Fruit fly (Drosophila melanogaster) whole organism, embryonic: Measurements from ENCODE around the gene ohgt.

Experiments used
- Ada2b ChIP-seq: fragments of 200-800 bp; sonication (Bioruptor generic); IDR thresholded peaks from 2 replicates; pipeline ENCODE4 v1.3.6; 2022; ENCODE audit warnings: missing biosample characterization, missing genetic modification characterization
- Atf-2 ChIP-seq: fragments of 200-800 bp; sonication (Bioruptor generic); optimal IDR thresholded peaks from 2 replicates; lab custom pipeline; 2016; ENCODE audit warnings: missing biosample characterization, missing genetic modification characterization
- Awh ChIP-seq: fragments of 200-800 bp; sonication (Bioruptor generic); IDR thresholded peaks from 2 replicates; pipeline ENCODE4, ENCODE4 v1.3.6; 2022; ENCODE audit warnings: missing biosample characterization, missing genetic modification characterization
- CG10209 ChIP-seq: fragments of 200-800 bp; sonication (Bioruptor generic); optimal IDR thresholded peaks from 3 replicates; lab custom pipeline; 2017; ENCODE audit warnings: missing biosample characterization, mild to moderate bottlenecking, missing genetic modification characterization, missing genetic modification reagents
- CG11695 ChIP-seq: fragments of 200-800 bp; sonication (Bioruptor generic); IDR thresholded peaks from 3 replicates; pipeline ENCODE4 v1.3.6; 2022; ENCODE audit warnings: missing biosample characterization, missing genetic modification characterization
- CG12299 ChIP-seq: fragments of 200-800 bp; sonication (Bioruptor generic); optimal IDR thresholded peaks from 2 replicates; lab custom pipeline; 2018; ENCODE audit warnings: missing biosample characterization, mild to moderate bottlenecking, missing genetic modification characterization
- CG13287 ChIP-seq: fragments of 200-800 bp; sonication (Bioruptor generic); IDR thresholded peaks from 2 replicates; pipeline ENCODE4 v1.3.6; 2022; ENCODE audit warnings: missing biosample characterization, missing genetic modification characterization; ENCODE audit not compliant: partially characterized antibody
- CG14014 ChIP-seq: fragments of 200-800 bp; sonication (Bioruptor generic); IDR thresholded peaks from 2 replicates; pipeline ENCODE4 v1.3.6; 2022; ENCODE audit warnings: missing biosample characterization, missing genetic modification characterization
- CG17361 ChIP-seq: fragments of 200-800 bp; sonication (Bioruptor generic); IDR thresholded peaks from 3 replicates; pipeline ENCODE4 v1.3.6; 2022; ENCODE audit warnings: missing biosample characterization, missing genetic modification characterization
- CG17829 ChIP-seq: fragments of 200-800 bp; optimal IDR thresholded peaks from 2 replicates; lab custom pipeline; 2019; ENCODE audit warnings: missing biosample characterization, mild to moderate bottlenecking, missing genetic modification characterization, moderate library complexity
- CG1792 ChIP-seq: fragments of 200-800 bp; sonication (Bioruptor generic); optimal IDR thresholded peaks from 2 replicates; lab custom pipeline; 2016; ENCODE audit warnings: missing biosample characterization, missing genetic modification characterization
- CG1832 ChIP-seq: fragments of 200-800 bp; sonication (Bioruptor generic); optimal IDR thresholded peaks from 2 replicates; lab custom pipeline; 2017; ENCODE audit warnings: missing biosample characterization, mild to moderate bottlenecking, missing genetic modification characterization, inconsistent platforms
- CG18599 ChIP-seq: fragments of 200-800 bp; sonication (Bioruptor generic); optimal IDR thresholded peaks from 3 replicates; lab custom pipeline; 2017; ENCODE audit warnings: missing biosample characterization, missing genetic modification characterization, mild to moderate bottlenecking, moderate library complexity, missing genetic modification reagents
- CG2875 ChIP-seq: fragments of 200-800 bp; sonication (Bioruptor generic); optimal IDR thresholded peaks from 2 replicates; lab custom pipeline; 2017; ENCODE audit warnings: missing biosample characterization, mild to moderate bottlenecking, missing genetic modification characterization, missing genetic modification reagents
- CG31224 ChIP-seq: fragments of 200-800 bp; sonication (Bioruptor generic); IDR thresholded peaks from 2 replicates; pipeline ENCODE4 v1.3.6; 2022; ENCODE audit warnings: missing biosample characterization, missing genetic modification characterization
- CG3163 ChIP-seq: fragments of 200-800 bp; sonication (Bioruptor generic); optimal IDR thresholded peaks from 3 replicates; lab custom pipeline; 2016; ENCODE audit warnings: missing biosample characterization, missing genetic modification characterization
- CG3407 ChIP-seq: fragments of 200-800 bp; sonication (Bioruptor generic); optimal IDR thresholded peaks from 2 replicates; lab custom pipeline; 2018; ENCODE audit warnings: missing biosample characterization, mild to moderate bottlenecking, missing genetic modification characterization
- CG34224 ChIP-seq: fragments of 200-800 bp; sonication (Bioruptor generic); IDR thresholded peaks from 3 replicates; pipeline ENCODE4 v1.3.6; 2022; ENCODE audit warnings: missing biosample characterization, missing genetic modification characterization; ENCODE audit not compliant: partially characterized antibody
- CG42726 ChIP-seq: fragments of 200-800 bp; sonication (Bioruptor generic); IDR thresholded peaks from 2 replicates; pipeline ENCODE4 v1.3.6; 2022; ENCODE audit warnings: missing biosample characterization, missing genetic modification characterization; ENCODE audit not compliant: partially characterized antibody
- CG8478 ChIP-seq: fragments of >200 bp; optimal IDR thresholded peaks from 2 replicates; lab custom pipeline; 2018
- Doc2 ChIP-seq: fragments of 200-800 bp; sonication (Bioruptor generic); IDR thresholded peaks from 2 replicates; pipeline ENCODE4 v1.3.6; 2022; ENCODE audit warnings: missing biosample characterization, missing genetic modification characterization
- Doc3 ChIP-seq: fragments of 200-800 bp; sonication (Bioruptor generic); IDR thresholded peaks from 3 replicates; pipeline ENCODE4 v1.3.6; 2022; ENCODE audit warnings: missing biosample characterization, missing genetic modification characterization; ENCODE audit not compliant: partially characterized antibody
- Drgx ChIP-seq: fragments of 200-800 bp; sonication (Bioruptor generic); IDR thresholded peaks from 2 replicates; pipeline ENCODE4 v1.3.6; 2022; ENCODE audit warnings: missing biosample characterization, missing genetic modification characterization
- HLH54F ChIP-seq: fragments of 200-800 bp; sonication (Bioruptor generic); optimal IDR thresholded peaks from 3 replicates; lab custom pipeline; 2016; ENCODE audit warnings: missing biosample characterization, missing genetic modification characterization
- Jarid2 ChIP-seq: fragments of 200-800 bp; sonication (Bioruptor generic); optimal IDR thresholded peaks from 3 replicates; lab custom pipeline; 2017; ENCODE audit warnings: mild to moderate bottlenecking, missing biosample characterization, missing genetic modification reagents, missing genetic modification characterization
- Mrtf ChIP-seq: fragments of 200-800 bp; sonication (Bioruptor generic); IDR thresholded peaks from 3 replicates; pipeline ENCODE4 v1.3.6; 2022; ENCODE audit warnings: missing biosample characterization, missing genetic modification characterization
- Opbp ChIP-seq: fragments of 200-800 bp; sonication (Bioruptor generic); IDR thresholded peaks from 3 replicates; pipeline ENCODE4 v1.3.6; 2022; ENCODE audit warnings: missing biosample characterization, missing genetic modification characterization; ENCODE audit not compliant: partially characterized antibody
- Optix ChIP-seq: fragments of 200-800 bp; sonication (Bioruptor generic); IDR thresholded peaks from 3 replicates; pipeline ENCODE4 v1.3.6; 2022; ENCODE audit warnings: missing biosample characterization, missing genetic modification characterization
- Pdp1 ChIP-seq, 2 experiments: fragments of 200-800 bp; sonication (Bioruptor generic); optimal IDR thresholded peaks; 3 replicates each; lab custom pipeline; 2016; ENCODE audit warnings: missing biosample characterization in 2 of 2, missing genetic modification characterization in 2 of 2, mild to moderate bottlenecking in 1 of 2, moderate library complexity in 1 of 2
- Stat92E ChIP-seq, 3 experiments: fragments of >200 bp in 2 of 3; fragments of 200-800 bp in 1 of 3; sonication (Bioruptor generic) in 1 of 3; optimal IDR thresholded peaks; 2 replicates each; lab custom pipeline; 2017 to 2019; ENCODE audit warnings: missing biosample characterization in 3 of 3, missing genetic modification characterization in 3 of 3, mild to moderate bottlenecking in 1 of 3, moderate library complexity in 1 of 3
- TFAM ChIP-seq: fragments of 200-800 bp; sonication (Bioruptor generic); optimal IDR thresholded peaks from 2 replicates; lab custom pipeline; 2017; ENCODE audit warnings: missing biosample characterization, missing genetic modification characterization, inconsistent platforms
- Xbp1 ChIP-seq: fragments of 200-800 bp; sonication (Bioruptor generic); optimal IDR thresholded peaks from 3 replicates; lab custom pipeline; 2016; ENCODE audit warnings: missing biosample characterization, mild to moderate bottlenecking, missing genetic modification characterization
- ase ChIP-seq: fragments of 200-800 bp; sonication (Bioruptor generic); IDR thresholded peaks from 3 replicates; pipeline ENCODE4 v1.3.6; 2022; ENCODE audit warnings: missing biosample characterization, missing genetic modification characterization
- cwo ChIP-seq: fragments of 200-800 bp; sonication (Bioruptor generic); optimal IDR thresholded peaks from 3 replicates; lab custom pipeline; 2017; ENCODE audit warnings: missing biosample characterization, missing genetic modification characterization, mild to moderate bottlenecking, moderate library complexity, missing genetic modification reagents
- disco-r ChIP-seq: fragments of 200-800 bp; sonication (Bioruptor generic); optimal IDR thresholded peaks from 2 replicates; lab custom pipeline; 2016; ENCODE audit warnings: missing biosample characterization, missing genetic modification characterization
- en ChIP-seq: fragments of 200-800 bp; sonication (Bioruptor generic); optimal IDR thresholded peaks from 2 replicates; lab custom pipeline; 2016; ENCODE audit warnings: missing biosample characterization, missing genetic modification characterization
- eyg ChIP-seq: fragments of 200-800 bp; sonication (Bioruptor generic); optimal IDR thresholded peaks from 3 replicates; lab custom pipeline; 2016; ENCODE audit warnings: missing biosample characterization, missing genetic modification characterization
- ftz-f1 ChIP-seq: fragments of 200-800 bp; sonication (Bioruptor generic); optimal IDR thresholded peaks from 2 replicates; lab custom pipeline; 2016; ENCODE audit warnings: missing biosample characterization, missing genetic modification characterization
- gsb ChIP-seq: fragments of 200-800 bp; sonication (Bioruptor generic); IDR thresholded peaks from 2 replicates; pipeline ENCODE4 v1.3.6; 2022; ENCODE audit warnings: missing biosample characterization, missing genetic modification characterization
- gsb-n ChIP-seq: fragments of 200-800 bp; sonication (Bioruptor generic); optimal IDR thresholded peaks from 3 replicates; lab custom pipeline; 2018; ENCODE audit warnings: missing biosample characterization, mild to moderate bottlenecking, missing genetic modification characterization
- lmd ChIP-seq: fragments of 200-800 bp; sonication (Bioruptor generic); IDR thresholded peaks from 2 replicates; pipeline ENCODE4 v1.3.6; 2022; ENCODE audit warnings: missing biosample characterization, missing genetic modification characterization
- nerfin-1 ChIP-seq: fragments of 200-800 bp; sonication (Bioruptor generic); optimal IDR thresholded peaks from 3 replicates; lab custom pipeline; 2019; ENCODE audit warnings: missing biosample characterization, mild to moderate bottlenecking, missing genetic modification characterization, moderate library complexity
- pzg ChIP-seq: fragments of 200-800 bp; sonication (Bioruptor generic); optimal IDR thresholded peaks from 3 replicates; lab custom pipeline; 2018; ENCODE audit warnings: missing biosample characterization, mild to moderate bottlenecking, missing genetic modification characterization, moderate library complexity
- schlank ChIP-seq: fragments of 200-800 bp; sonication (Bioruptor generic); optimal IDR thresholded peaks from 2 replicates; lab custom pipeline; 2018; ENCODE audit warnings: missing biosample characterization, mild to moderate bottlenecking, missing genetic modification characterization
- scrt ChIP-seq: fragments of 200-800 bp; sonication (Bioruptor generic); optimal IDR thresholded peaks from 2 replicates; lab custom pipeline; 2018; ENCODE audit warnings: missing biosample characterization, mild to moderate bottlenecking, missing genetic modification characterization, moderate library complexity
- sens ChIP-seq: fragments of 200-800 bp; sonication (Bioruptor generic); peaks from one replicate; lab custom pipeline; 2016; ENCODE audit warnings: missing biosample characterization, missing genetic modification characterization
- slbo ChIP-seq: fragments of 200-800 bp; sonication (Bioruptor generic); IDR thresholded peaks from 2 replicates; pipeline ENCODE4 v1.3.6; 2022; ENCODE audit warnings: missing biosample characterization, missing genetic modification characterization
- ssp ChIP-seq: fragments of 200-800 bp; sonication (Bioruptor generic); IDR thresholded peaks from 2 replicates; pipeline ENCODE4 v1.3.6; 2022; ENCODE audit warnings: missing biosample characterization, missing genetic modification characterization
- zen ChIP-seq: fragments of 200-800 bp; sonication (Bioruptor generic); optimal IDR thresholded peaks from 3 replicates; lab custom pipeline; 2018; ENCODE audit warnings: missing biosample characterization, mild to moderate bottlenecking, missing genetic modification characterization, moderate library complexity

ohgt gene

DNA sequence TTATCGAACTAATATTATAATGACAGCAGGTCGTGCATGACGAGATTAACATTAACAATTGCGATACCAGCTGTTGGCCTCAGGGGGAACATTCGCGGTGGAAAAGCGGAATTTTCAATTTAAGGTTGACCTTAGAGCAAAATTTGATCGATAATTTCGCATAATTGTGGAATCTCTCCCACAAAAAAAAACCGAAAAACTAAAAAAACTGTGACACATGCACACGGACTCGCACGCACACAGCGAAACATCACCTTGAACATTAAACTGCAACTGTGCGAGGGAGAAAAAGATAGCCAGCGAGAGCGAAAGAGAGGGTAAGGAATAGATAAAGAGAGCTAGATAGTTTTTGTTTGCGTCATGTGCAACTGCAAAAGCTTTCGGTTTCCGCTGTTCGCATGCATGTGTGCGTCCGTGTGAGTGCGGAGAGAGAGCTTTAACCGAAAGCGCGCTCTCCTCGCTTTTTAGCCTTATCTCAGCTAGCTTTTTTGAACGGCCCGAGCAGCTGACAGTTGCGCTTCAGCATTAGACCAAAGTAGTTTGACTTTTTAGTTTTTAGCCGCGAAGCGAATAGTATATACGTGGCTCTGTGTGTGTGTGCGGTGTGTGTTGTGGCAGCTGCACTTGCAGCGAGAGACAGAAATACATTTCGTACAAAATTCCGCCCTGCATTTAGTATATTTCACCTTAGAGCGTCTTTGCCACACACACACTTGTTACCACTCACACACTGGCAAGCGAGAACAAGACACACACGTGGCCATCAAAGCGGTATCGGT lies 44.4 kb downstream of the ohgt start (continued):
- no peak for TF ChIP-seq HLH54F (GFP tag; lab: Kevin White, UChicago)
- peak; percentile 42; the same call in 1 of the 2 replicates for TF ChIP-seq CG14014
- TF ChIP-seq CG13287 (GFP tag; lab: Robert Waterston, UW): peak; percentile 44
- TF ChIP-seq Jarid2 (GFP tag; lab: Kevin White, UChicago): peak; percentile 88
- no peak for TF ChIP-seq Ada2b
- TF ChIP-seq Doc2 (GFP tag; lab: Robert Waterston, UW): no peak
- peak; percentile 27 for TF ChIP-seq Xbp1 (GFP tag; lab: Kevin White, UChicago)
- TF ChIP-seq ase: 0 out of 3 replicates have a peak, but pooled peaks have one; percentile 28
- no peak for TF ChIP-seq lmd (GFP tag; lab: Robert Waterston, UW)
- no peak for TF ChIP-seq CG10209 (GFP tag; lab: Kevin White, UChicago)
- no peak for TF ChIP-seq Atf-2 (GFP tag; lab: Kevin White, UChicago)
- no peak for TF ChIP-seq CG2875 (GFP tag; lab: Kevin White, UChicago)
- peak; percentile 9 for TF ChIP-seq CG3163 (GFP tag; lab: Kevin White, UChicago)
- no peak for TF ChIP-seq schlank
- peak; percentile 29; the same call in 1 of the 3 replicates for TF ChIP-seq Opbp (GFP tag; lab: Robert Waterston, UW)
- no peak for TF ChIP-seq Doc3 (GFP tag; lab: Robert Waterston, UW)
- TF ChIP-seq Awh (GFP tag; lab: Robert Waterston, UW): no peak
- TF ChIP-seq gsb-n (tag; lab: Kevin White, UChicago): no peak
- TF ChIP-seq CG11695: peak; percentile 27; the same call in 1 of the 3 replicates
- no peak for TF ChIP-seq CG12299
- 0 out of 2 replicates have a peak, but pooled peaks have one; percentile 11 for TF ChIP-seq slbo (GFP tag; lab: Robert Waterston, UW)
- TF ChIP-seq ssp (GFP tag; lab: Robert Waterston, UW): no peak
- no peak for TF ChIP-seq gsb (GFP tag; lab: Robert Waterston, UW)
- TF ChIP-seq CG8478 (lab: Kevin White, UChicago): peak; percentile 7
- no peak for TF ChIP-seq pzg (GFP tag; lab: Kevin White, UChicago)
- peak; percentile 27; the same call in 1 of the 3 replicates for TF ChIP-seq CG34224 (GFP tag; lab: Robert Waterston, UW)
- no peak for TF ChIP-seq Optix (GFP tag; lab: Robert Waterston, UW)
- no peak for TF ChIP-seq Stat92E (GFP tag; optimal IDR thresholded peaks at IDR 0.05; lab: Kevin White, UChicago)
- TF ChIP-seq CG1792 (GFP tag; lab: Kevin White, UChicago): no peak
- TF ChIP-seq cwo (GFP tag; lab: Kevin White, UChicago): peak; percentile 57
- TF ChIP-seq nerfin-1 (tag; lab: Kevin White, UChicago): no peak
- TF ChIP-seq CG42726: 0 out of 2 replicates have a peak, but pooled peaks have one; percentile 17
- no peak for TF ChIP-seq CG17829
- peak; percentile 55 for TF ChIP-seq CG1832
- no peak for TF ChIP-seq en (GFP tag; lab: Kevin White, UChicago)
- peak in 1 of 2 experiments; percentile 92 for TF ChIP-seq Pdp1 (GFP tag; optimal IDR thresholded peaks at IDR 0.05; lab: Kevin White, UChicago)
- no peak for TF ChIP-seq CG31224 (GFP tag; lab: Robert Waterston, UW)
- TF ChIP-seq CG3407 (GFP tag; lab: Kevin White, UChicago): no peak
- TF ChIP-seq scrt (GFP tag; lab: Kevin White, UChicago): peak; percentile 1
- no peak for TF ChIP-seq CG17361
- no peak for TF ChIP-seq TFAM
- TF ChIP-seq disco-r (GFP tag; lab: Kevin White, UChicago): no peak
- no peak for TF ChIP-seq zen
- TF ChIP-seq Mrtf (GFP tag; lab: Robert Waterston, UW): no peak
- TF ChIP-seq ftz-f1: peak; percentile 90
- no peak for TF ChIP-seq CG18599 (GFP tag; lab: Kevin White, UChicago)
- TF ChIP-seq eyg: no peak
- peak; percentile 36 for TF ChIP-seq Drgx (GFP tag; lab: Robert Waterston, UW)
- no peak for TF ChIP-seq sens (GFP tag; lab: Kevin White, UChicago)
